Fruit fly (Drosophila melanogaster): ENCODE results near the gene CG11248.
A peak's percentile ranks its signal among the peaks of the same experiment; 100 is the strongest.

The CG11248 gene

dm6 chr3L:21652768-21653167 is 27.1 kb upstream of the CG11248 start (continued):
- peak; percentile 88 for TF ChIP-seq Rfx (GFP tag; IDR thresholded peaks at IDR 0.05)
- TF ChIP-seq fd102C (GFP tag; optimal IDR thresholded peaks at IDR 0.05): peak; percentile 9
- TF ChIP-seq Ets97D (GFP tag; optimal IDR thresholded peaks at IDR 0.05): peak; percentile 58
- TF ChIP-seq ato (GFP tag; IDR thresholded peaks at IDR 0.05; ENCODE audit: partially characterized antibody): no peak
- TF ChIP-seq gro (GFP tag; optimal IDR thresholded peaks at IDR 0.05): peak; percentile 26
- TF ChIP-seq Elba2 (GFP tag; optimal IDR thresholded peaks at IDR 0.05): peak; percentile 59
- TF ChIP-seq cwo (GFP tag; optimal IDR thresholded peaks at IDR 0.05): no peak
- TF ChIP-seq kni (GFP tag; optimal IDR thresholded peaks at IDR 0.05): no peak
- TF ChIP-seq gce (GFP tag; IDR thresholded peaks at IDR 0.05): no peak
- TF ChIP-seq Gsc (GFP tag; IDR thresholded peaks at IDR 0.05): 0 out of 2 replicates have a peak, but pooled peaks have one; percentile 8
- TF ChIP-seq dmrt11E (tag; optimal IDR thresholded peaks at IDR 0.05): peak; percentile 64
- TF ChIP-seq yki (optimal IDR thresholded peaks at IDR 0.05): no peak
- peak; percentile 45 for TF ChIP-seq CG16815 (GFP tag; optimal IDR thresholded peaks at IDR 0.05)
- TF ChIP-seq emc (GFP tag; optimal IDR thresholded peaks at IDR 0.05): no peak
- TF ChIP-seq Kr (GFP tag; optimal IDR thresholded peaks at IDR 0.05): no peak
- TF ChIP-seq gsb-n (tag; optimal IDR thresholded peaks at IDR 0.05): peak; percentile 31
- no peak for TF ChIP-seq CG30020 (tag; optimal IDR thresholded peaks at IDR 0.05)
- TF ChIP-seq dmrt99B (tag; optimal IDR thresholded peaks at IDR 0.05): peak; percentile 57
- TF ChIP-seq H15 (GFP tag; IDR thresholded peaks at IDR 0.05): no peak; the same call in 2 of the 3 replicates
- no peak for TF ChIP-seq mld (GFP tag; IDR thresholded peaks at IDR 0.05; ENCODE audit: partially characterized antibody)
- TF ChIP-seq CG2875 (GFP tag; optimal IDR thresholded peaks at IDR 0.05): peak; percentile 55
- TF ChIP-seq CG17186 (GFP tag; optimal IDR thresholded peaks at IDR 0.05): no peak
- no peak for TF ChIP-seq CG16779 (GFP tag; IDR thresholded peaks at IDR 0.05)
- TF ChIP-seq Meics (GFP tag; optimal IDR thresholded peaks at IDR 0.05): peak; percentile 67
- no peak for TF ChIP-seq sr (GFP tag; IDR thresholded peaks at IDR 0.05)
- peak; percentile 75 for TF ChIP-seq Antp (GFP tag; optimal IDR thresholded peaks at IDR 0.05)
- TF ChIP-seq mirr (GFP tag; optimal IDR thresholded peaks at IDR 0.05): peak; percentile 15
- TF ChIP-seq CG12219 (GFP tag; optimal IDR thresholded peaks at IDR 0.05): peak; percentile 10
- no peak for TF ChIP-seq lbe (GFP tag; optimal IDR thresholded peaks at IDR 0.05)
- no peak for TF ChIP-seq danr (GFP tag; IDR thresholded peaks at IDR 0.05)
- no peak for TF ChIP-seq Neu2 (GFP tag; optimal IDR thresholded peaks at IDR 0.05; ENCODE audit: borderline replicate concordance)
- peak; percentile 57 for TF ChIP-seq ab (GFP tag; optimal IDR thresholded peaks at IDR 0.05)
- peak; percentile 53 for TF ChIP-seq CG30431 (GFP tag; optimal IDR thresholded peaks at IDR 0.05)
- TF ChIP-seq zen2 (GFP tag; IDR thresholded peaks at IDR 0.05; ENCODE audit: partially characterized antibody): no peak
- TF ChIP-seq Sin3A (optimal IDR thresholded peaks at IDR 0.05): no peak
- peak; percentile 22 for TF ChIP-seq psq (GFP tag; optimal IDR thresholded peaks at IDR 0.05)
- peak; percentile 87 for TF ChIP-seq Chrac-16 (GFP tag; optimal IDR thresholded peaks at IDR 0.05)
- TF ChIP-seq Hsf (GFP tag; optimal IDR thresholded peaks at IDR 0.05): peak; percentile 82
- peak; percentile 77 to 82 for TF ChIP-seq dpn (GFP tag; optimal IDR thresholded peaks at IDR 0.05)
- TF ChIP-seq CG15073 (GFP tag; optimal IDR thresholded peaks at IDR 0.05): peak; percentile 47
- TF ChIP-seq Med (GFP tag): peak; percentile 97
- TF ChIP-seq fru (optimal IDR thresholded peaks at IDR 0.05): no peak
- TF ChIP-seq CkIIα-i1 (GFP tag; IDR thresholded peaks at IDR 0.05): no peak
- TF ChIP-seq CG18011 (GFP tag; optimal IDR thresholded peaks at IDR 0.05): no peak
- TF ChIP-seq h (optimal IDR thresholded peaks at IDR 0.05): no peak
- no peak for TF ChIP-seq CG1832 (GFP tag; optimal IDR thresholded peaks at IDR 0.05)
- no peak for TF ChIP-seq CG6272 (GFP tag; IDR thresholded peaks at IDR 0.05)
- no peak for TF ChIP-seq CG8924 (tag; optimal IDR thresholded peaks at IDR 0.05)
- peak; percentile 5 for TF ChIP-seq CG10565 (GFP tag; optimal IDR thresholded peaks at IDR 0.05)
- TF ChIP-seq ATbp (GFP tag; optimal IDR thresholded peaks at IDR 0.05): peak; percentile 30
- peak; percentile 65 for TF ChIP-seq CG9609 (GFP tag; optimal IDR thresholded peaks at IDR 0.05)
- TF ChIP-seq Ets65A (GFP tag): peak; percentile 97
- peak; percentile 100 for TF ChIP-seq CG10979 (tag; optimal IDR thresholded peaks at IDR 0.05)
